Worm (Caenorhabditis elegans) whole organism, L1 larva: ENCODE results near the gene srg-13.

Experiments
- C04F5.9 ChIP-seq: sonication (generic microtip); optimal IDR thresholded peaks from 2 replicates; lab custom pipeline; 2016; ENCODE audit warnings: missing genetic modification characterization, missing compliant biosample characterization
- ama-1 ChIP-seq: fragments of 150-350 bp; optimal IDR thresholded peaks from 2 replicates; lab custom pipeline; 2014
- ceh-82 ChIP-seq, 3 experiments: fragments of 150-350 bp in 1 of 3; sonication (generic microtip) in 2 of 3; optimal IDR thresholded peaks; 2 replicates each; lab custom pipeline; 2014 to 2017; ENCODE audit warnings: missing biosample characterization in 3 of 3, missing genetic modification characterization in 3 of 3
- ces-1 ChIP-seq: fragments of 150-350 bp; optimal IDR thresholded peaks from 2 replicates; lab custom pipeline; 2014; ENCODE audit warnings: missing biosample characterization, missing genetic modification reagents, missing genetic modification characterization
- dpl-1 ChIP-seq, 3 experiments: fragments of 150-350 bp in 2 of 3; sonication (generic microtip) in 1 of 3; optimal IDR thresholded peaks; 2 replicates each; lab custom pipeline; 2014 to 2017; ENCODE audit warnings: missing biosample characterization in 3 of 3, missing genetic modification characterization in 3 of 3, missing genetic modification reagents in 3 of 3
- lir-3 ChIP-seq: sonication (generic microtip); optimal IDR thresholded peaks from 2 replicates; lab custom pipeline; 2016; ENCODE audit warnings: mild to moderate bottlenecking, missing genetic modification characterization, moderate library complexity, missing compliant biosample characterization; ENCODE audit not compliant: poor library complexity
- nhr-12 ChIP-seq: sonication (generic microtip); optimal IDR thresholded peaks from 2 replicates; lab custom pipeline; 2017; ENCODE audit warnings: missing biosample characterization, missing genetic modification characterization
- nhr-237 ChIP-seq: fragments of 150-350 bp; optimal IDR thresholded peaks from 2 replicates; lab custom pipeline; 2014; ENCODE audit warnings: missing biosample characterization, missing genetic modification characterization
- nhr-77 ChIP-seq: fragments of 150-350 bp; optimal IDR thresholded peaks from 2 replicates; lab custom pipeline; 2014; ENCODE audit warnings: missing biosample characterization, missing genetic modification characterization
- pqm-1 ChIP-seq: sonication (generic microtip); optimal IDR thresholded peaks from 3 replicates; lab custom pipeline; 2017; ENCODE audit warnings: missing biosample characterization, missing genetic modification characterization
- skn-1 ChIP-seq: fragments of 150-350 bp; optimal IDR thresholded peaks from 2 replicates; lab custom pipeline; 2014; ENCODE audit warnings: missing biosample characterization, missing genetic modification characterization
- snu-23 ChIP-seq: sonication (generic microtip); optimal IDR thresholded peaks from 2 replicates; lab custom pipeline; 2016; ENCODE audit warnings: missing genetic modification characterization, missing compliant biosample characterization
- unc-86 ChIP-seq: sonication (generic microtip); optimal IDR thresholded peaks from 2 replicates; lab custom pipeline; 2016; ENCODE audit warnings: missing genetic modification characterization, missing compliant biosample characterization
- ztf-4 ChIP-seq: fragments of 150-350 bp; optimal IDR thresholded peaks from 2 replicates; lab custom pipeline; 2014; ENCODE audit warnings: missing biosample characterization, missing genetic modification characterization

DNA sequence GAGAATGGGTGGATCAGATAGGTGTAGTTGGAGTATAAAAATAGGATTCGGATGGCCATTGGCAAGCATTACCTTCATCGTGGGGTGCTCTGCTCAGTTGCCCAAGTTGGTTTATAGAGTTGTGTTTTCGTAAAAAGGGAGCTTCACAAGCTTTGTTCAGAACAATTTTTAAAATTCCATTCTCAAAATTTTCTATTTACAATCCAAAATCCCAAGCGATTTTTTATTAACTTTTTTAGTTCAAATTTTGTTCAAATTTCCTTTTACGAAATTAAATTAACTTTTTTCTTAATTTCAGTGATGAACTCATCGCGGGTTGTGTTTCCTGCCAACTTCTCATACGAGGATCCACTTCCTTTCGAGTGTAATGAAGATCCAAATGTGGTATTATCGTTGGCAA is 5.4 kb downstream of the srg-13 start, which contains the start of gene srg-10:
- no peak for TF ChIP-seq nhr-12
- no peak for TF ChIP-seq snu-23 (GFP tag; lab: Kevin White, UChicago)
- TF ChIP-seq dpl-1 (GFP tag; optimal IDR thresholded peaks at IDR 0.05; lab: Kevin White, UChicago) = no peak
- no peak for TF ChIP-seq unc-86 (tag; lab: Kevin White, UChicago)
- TF ChIP-seq skn-1 (tag; lab: Kevin White, UChicago) = no peak
- no peak for TF ChIP-seq ama-1 (lab: Kevin White, UChicago)
- TF ChIP-seq C04F5.9 (tag; lab: Kevin White, UChicago) = no peak
- no peak for TF ChIP-seq nhr-237 (tag; lab: Kevin White, UChicago)
- TF ChIP-seq ztf-4 = no peak
- TF ChIP-seq pqm-1 = no peak
- no peak for TF ChIP-seq ces-1 (GFP tag; lab: Kevin White, UChicago)
- TF ChIP-seq ceh-82 (tag; optimal IDR thresholded peaks at IDR 0.05; lab: Kevin White, UChicago) = no peak
- TF ChIP-seq lir-3 (tag; lab: Kevin White, UChicago) = no peak
- TF ChIP-seq nhr-77 (tag; lab: Kevin White, UChicago) = no peak
